ENCODE assay signal across 3 fruit fly cellular contexts in the genomic region with DNA sequence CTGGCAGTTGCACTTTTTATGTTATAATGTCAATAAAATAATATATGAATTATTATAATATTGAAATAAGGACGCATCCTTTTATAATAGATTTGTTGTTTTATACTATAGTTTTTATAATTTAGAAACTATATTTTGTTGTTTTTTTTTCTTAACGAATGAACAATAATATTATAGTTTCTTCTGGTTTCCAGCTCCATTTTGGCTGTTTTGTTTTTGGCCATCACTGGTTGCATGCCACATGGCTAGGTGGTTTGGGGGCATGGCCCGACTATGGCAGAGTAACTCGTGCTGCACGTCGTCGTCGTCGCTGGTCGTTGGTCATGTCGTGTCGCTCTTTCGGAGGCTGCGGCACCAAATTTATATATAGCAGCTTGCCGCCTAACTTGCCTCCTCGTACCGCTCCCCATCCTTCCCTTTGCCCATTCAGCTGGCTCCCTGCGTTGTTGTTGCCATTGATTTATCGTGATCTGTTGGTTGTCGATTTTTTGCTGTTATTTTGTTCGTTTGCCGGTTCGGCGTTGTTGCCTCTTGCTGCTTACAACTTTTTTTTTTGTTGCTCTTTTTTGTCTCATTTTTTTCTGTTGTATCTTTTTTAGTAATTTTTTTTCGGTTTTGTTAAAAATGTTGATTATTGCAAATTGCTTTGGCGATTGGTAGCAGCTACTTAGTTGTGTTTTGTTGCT.
TF ChIP-seq lines count a peak whose summit lies in the region.

No protein-coding gene starts in this region.

- TF ChIP-seq CTCF in whole organism, embryonic (GFP tag; optimal IDR thresholded peaks at IDR 0.05; lab: Kevin White, UChicago) = no peak

TF ChIP-seq in whole organism, embryonic, 481 proteins besides CTCF, POLR2A, EP300 and RAD21 (continues in another document):
- TF ChIP-seq btn (GFP tag; optimal IDR thresholded peaks at IDR 0.05; lab: Kevin White, UChicago) (no peak), Hsf (GFP tag; optimal IDR thresholded peaks at IDR 0.05; lab: Kevin White, UChicago) (no peak), mirr (GFP tag; optimal IDR thresholded peaks at IDR 0.05; lab: Kevin White, UChicago) (no peak), Doc3 (GFP tag; IDR thresholded peaks at IDR 0.05; lab: Robert Waterston, UW; ENCODE audit: partially characterized antibody) (no peak), exex (tag; optimal IDR thresholded peaks at IDR 0.05; lab: Kevin White, UChicago) (no peak), CG8944 (GFP tag; optimal IDR thresholded peaks at IDR 0.05; lab: Kevin White, UChicago) (no peak), tio (GFP tag; optimal IDR thresholded peaks at IDR 0.05; lab: Kevin White, UChicago) (no peak), CG1792 (GFP tag; optimal IDR thresholded peaks at IDR 0.05; lab: Kevin White, UChicago) (no peak), HLHmδ (GFP tag; optimal IDR thresholded peaks at IDR 0.05; lab: Kevin White, UChicago) (no peak), eve (GFP tag; optimal IDR thresholded peaks at IDR 0.05; lab: Kevin White, UChicago) (no peak), CG3726 (GFP tag; IDR thresholded peaks at IDR 0.05; lab: Robert Waterston, UW) (no peak), CG14050 (GFP tag; IDR thresholded peaks at IDR 0.05; lab: Robert Waterston, UW) (no peak), CG4820 (GFP tag; optimal IDR thresholded peaks at IDR 0.05; lab: Kevin White, UChicago) (no peak), ara (GFP tag; IDR thresholded peaks at IDR 0.05; lab: Robert Waterston, UW) (no peak), Opbp (GFP tag; IDR thresholded peaks at IDR 0.05; lab: Robert Waterston, UW; ENCODE audit: partially characterized antibody) (no peak), CG34422 (GFP tag; IDR thresholded peaks at IDR 0.05; lab: Robert Waterston, UW) (no peak), CG6654 (GFP tag; optimal IDR thresholded peaks at IDR 0.05; lab: Kevin White, UChicago) (no peak), Sry-β (GFP tag; optimal IDR thresholded peaks at IDR 0.05; lab: Kevin White, UChicago) (peak; percentile 60), Ets65A (GFP tag; lab: Kevin White, UChicago) (peak; percentile 26), nom (GFP tag; optimal IDR thresholded peaks at IDR 0.05; lab: Kevin White, UChicago) (peak; percentile 50), crol (GFP tag; IDR thresholded peaks at IDR 0.05; lab: Robert Waterston, UW) (peak; percentile 57), CG12155 (GFP tag; optimal IDR thresholded peaks at IDR 0.05; lab: Kevin White, UChicago) (no peak), CG11247 (GFP tag; IDR thresholded peaks at IDR 0.05; lab: Robert Waterston, UW) (no peak), Drgx (GFP tag; IDR thresholded peaks at IDR 0.05; lab: Robert Waterston, UW) (peak; percentile 45; the same call in 1 of the 2 replicates), amos (GFP tag; IDR thresholded peaks at IDR 0.05; lab: Robert Waterston, UW; ENCODE audit: partially characterized antibody) (no peak), lilli (GFP tag; optimal IDR thresholded peaks at IDR 0.05; lab: Kevin White, UChicago) (no peak), CG32772 (GFP tag; IDR thresholded peaks at IDR 0.05; lab: Robert Waterston, UW) (no peak), Deaf1 (tag; optimal IDR thresholded peaks at IDR 0.05; lab: Kevin White, UChicago) (peak; percentile 47)

TF ChIP-seq in whole organism, prepupa, 60 proteins besides CTCF, POLR2A, EP300 and RAD21:
- TF ChIP-seq Hr4 (GFP tag; optimal IDR thresholded peaks at IDR 0.05; lab: Kevin White, UChicago) = peak; percentile 7
- TF ChIP-seq CG16779 (tag; optimal IDR thresholded peaks at IDR 0.05; lab: Kevin White, UChicago) = peak; percentile 35
- TF ChIP-seq achi (GFP tag; optimal IDR thresholded peaks at IDR 0.05; lab: Kevin White, UChicago) = peak; percentile 13
- peak; percentile 69 for TF ChIP-seq Eip78C (GFP tag; lab: Kevin White, UChicago)
- TF ChIP-seq CG15336 (GFP tag; IDR thresholded peaks at IDR 0.05; lab: Robert Waterston, UW) = peak; percentile 73
- peak; percentile 32 to 75 for TF ChIP-seq ss (GFP tag; optimal IDR thresholded peaks at IDR 0.05; lab: Kevin White, UChicago)
- TF ChIP-seq CG6854 (GFP tag; optimal IDR thresholded peaks at IDR 0.05; lab: Kevin White, UChicago) = no peak
- no peak for TF ChIP-seq Ets21C (GFP tag; optimal IDR thresholded peaks at IDR 0.05; lab: Kevin White, UChicago)
- peak; percentile 60 for TF ChIP-seq CG32006 (GFP tag; optimal IDR thresholded peaks at IDR 0.05; lab: Kevin White, UChicago)
- peak; percentile 32 for TF ChIP-seq OdsH (GFP tag; optimal IDR thresholded peaks at IDR 0.05; lab: Kevin White, UChicago)
- TF ChIP-seq CG8119 (GFP tag; IDR thresholded peaks at IDR 0.05; lab: Robert Waterston, UW) = peak; percentile 70
- TF ChIP-seq Blimp-1 (GFP tag; optimal IDR thresholded peaks at IDR 0.05; lab: Kevin White, UChicago) = no peak
- peak; percentile 5 for TF ChIP-seq dac (GFP tag; optimal IDR thresholded peaks at IDR 0.05; lab: Kevin White, UChicago)
- peak; percentile 24 for TF ChIP-seq CG9139 (GFP tag; optimal IDR thresholded peaks at IDR 0.05; lab: Kevin White, UChicago)
- peak; percentile 79 for TF ChIP-seq eg (GFP tag; IDR thresholded peaks at IDR 0.05; lab: Robert Waterston, UW)
- TF ChIP-seq net (GFP tag; optimal IDR thresholded peaks at IDR 0.05; lab: Kevin White, UChicago) = no peak
- TF ChIP-seq salr (GFP tag; optimal IDR thresholded peaks at IDR 0.05; lab: Kevin White, UChicago) = peak in 1 of 2 experiments; percentile 41
- peak; percentile 87 for TF ChIP-seq CG6276 (GFP tag; optimal IDR thresholded peaks at IDR 0.05; lab: Kevin White, UChicago)
- peak; percentile 38 for TF ChIP-seq CG6808 (GFP tag; optimal IDR thresholded peaks at IDR 0.05; lab: Kevin White, UChicago)
- peak; percentile 30 for TF ChIP-seq Lpt (GFP tag; optimal IDR thresholded peaks at IDR 0.05; lab: Kevin White, UChicago)
- peak; percentile 39; the same call in 1 of the 2 replicates for TF ChIP-seq Gug (GFP tag; IDR thresholded peaks at IDR 0.05; lab: Robert Waterston, UW)
- TF ChIP-seq CG10669 (GFP tag; optimal IDR thresholded peaks at IDR 0.05; lab: Kevin White, UChicago) = no peak
- TF ChIP-seq dsx (GFP tag; optimal IDR thresholded peaks at IDR 0.05; lab: Kevin White, UChicago; ENCODE audit: poor library complexity, severe bottlenecking) = peak; percentile 51
- TF ChIP-seq CG7368 (GFP tag; optimal IDR thresholded peaks at IDR 0.05; lab: Kevin White, UChicago) = no peak
- peak; percentile 43 for TF ChIP-seq CG10631 (GFP tag; optimal IDR thresholded peaks at IDR 0.05; lab: Kevin White, UChicago)

TF ChIP-seq in whole organism, pupa, 21 proteins besides CTCF, POLR2A, EP300 and RAD21:
- TF ChIP-seq EcR (GFP tag; optimal IDR thresholded peaks at IDR 0.05; lab: Kevin White, UChicago) = no peak
- no peak for TF ChIP-seq CG34367 (tag; optimal IDR thresholded peaks at IDR 0.05; lab: Kevin White, UChicago)
- peak; percentile 74 for TF ChIP-seq CG13204 (GFP tag; optimal IDR thresholded peaks at IDR 0.05; lab: Kevin White, UChicago)
- TF ChIP-seq rn (GFP tag; IDR thresholded peaks at IDR 0.05; lab: Robert Waterston, UW) = peak; percentile 21; the same call in 1 of the 2 replicates
- no peak for TF ChIP-seq CG8159 (tag; optimal IDR thresholded peaks at IDR 0.05; lab: Kevin White, UChicago)
- TF ChIP-seq CG14655 (GFP tag; optimal IDR thresholded peaks at IDR 0.05; lab: Kevin White, UChicago) = peak; percentile 58
- no peak for TF ChIP-seq CG8301 (tag; optimal IDR thresholded peaks at IDR 0.05; lab: Kevin White, UChicago)
- peak; percentile 36 for TF ChIP-seq Pif1A (GFP tag; optimal IDR thresholded peaks at IDR 0.05; lab: Kevin White, UChicago)
- peak; percentile 60; the same call in 1 of the 2 replicates for TF ChIP-seq Ets98B (GFP tag; IDR thresholded peaks at IDR 0.05; lab: Robert Waterston, UW)
- TF ChIP-seq CG32121 (GFP tag; IDR thresholded peaks at IDR 0.05; lab: Robert Waterston, UW) = peak; percentile 21
- TF ChIP-seq CG10348 (GFP tag; IDR thresholded peaks at IDR 0.05; lab: Robert Waterston, UW) = no peak
- no peak for TF ChIP-seq Pif1B (GFP tag; optimal IDR thresholded peaks at IDR 0.05; lab: Kevin White, UChicago)
- TF ChIP-seq CG17806 (tag; optimal IDR thresholded peaks at IDR 0.05; lab: Kevin White, UChicago) = no peak
- TF ChIP-seq CG9948 (tag; optimal IDR thresholded peaks at IDR 0.05; lab: Kevin White, UChicago) = peak; percentile 6
- TF ChIP-seq gl (tag; optimal IDR thresholded peaks at IDR 0.05; lab: Kevin White, UChicago) = peak; percentile 38
- TF ChIP-seq CG15710 (tag; optimal IDR thresholded peaks at IDR 0.05; lab: Kevin White, UChicago) = no peak
- peak; percentile 74; the same call in 2 of the 3 replicates for TF ChIP-seq CG4496 (GFP tag; IDR thresholded peaks at IDR 0.05; lab: Robert Waterston, UW)
- TF ChIP-seq CG12605 (GFP tag; IDR thresholded peaks at IDR 0.05; lab: Robert Waterston, UW) = peak; percentile 88
- no peak for TF ChIP-seq Snoo (tag; optimal IDR thresholded peaks at IDR 0.05; lab: Kevin White, UChicago)
- peak; percentile 16; the same call in 1 of the 3 replicates for TF ChIP-seq fd96Ca (GFP tag; IDR thresholded peaks at IDR 0.05; lab: Robert Waterston, UW)
- TF ChIP-seq D1 (tag; optimal IDR thresholded peaks at IDR 0.05; lab: Kevin White, UChicago) = no peak

Comparison
In these comparisons a context has a peak if more than half of its experiments do, and no peak if none do; other contexts are left out.
1. Of the 7 proteins assayed by ChIP-seq in both whole organism, embryonic and whole organism, prepupa: peak only in whole organism, embryonic: none; only in whole organism, prepupa: CG16779, Gug and Lpt; in both: none; in neither: 4.